Fruit fly (Drosophila melanogaster) whole organism, wandering third instar larva: Measurements from ENCODE around the gene CG13039.

ENCODE experiments used
- Dfd ChIP-seq: fragments of >200 bp; optimal IDR thresholded peaks from 2 replicates; lab custom pipeline; 2017; ENCODE audit warnings: missing biosample characterization, missing genetic modification characterization
- Hr78 ChIP-seq: fragments of >200 bp; optimal IDR thresholded peaks from 2 replicates; lab custom pipeline; 2017; ENCODE audit warnings: missing biosample characterization, missing genetic modification characterization
- Hr83 ChIP-seq: fragments of 200-300 bp; sonication (Bioruptor generic); optimal IDR thresholded peaks from 2 replicates; lab custom pipeline; 2016; ENCODE audit warnings: missing biosample characterization, mild to moderate bottlenecking, missing genetic modification characterization, moderate library complexity; ENCODE audit not compliant: poor library complexity, severe bottlenecking
- Jra ChIP-seq: sonication (Bioruptor generic); optimal IDR thresholded peaks from 2 replicates; lab custom pipeline; 2016; ENCODE audit warnings: missing biosample characterization, missing genetic modification characterization
- Mio ChIP-seq: sonication (Bioruptor generic); optimal IDR thresholded peaks from 2 replicates; lab custom pipeline; 2016; ENCODE audit warnings: missing biosample characterization, missing genetic modification characterization
- OdsH ChIP-seq: fragments of 200-800 bp; sonication (Bioruptor generic); optimal IDR thresholded peaks from 2 replicates; lab custom pipeline; 2016; ENCODE audit warnings: missing biosample characterization, mild to moderate bottlenecking, missing genetic modification characterization
- Sp1 ChIP-seq: fragments of 200-800 bp; sonication (Bioruptor generic); optimal IDR thresholded peaks from 3 replicates; lab custom pipeline; 2019; ENCODE audit warnings: missing biosample characterization, mild to moderate bottlenecking, missing genetic modification characterization, moderate library complexity
- brk ChIP-seq: fragments of 200-800 bp; sonication (Bioruptor generic); optimal IDR thresholded peaks from 2 replicates; lab custom pipeline; 2016; ENCODE audit warnings: missing biosample characterization, mild to moderate bottlenecking, missing genetic modification characterization
- dl ChIP-seq, 2 experiments: fragments of 175-275, 200-275 bp in 1 of 2; fragments of 200-275 bp in 1 of 2; sonication (Bioruptor generic); optimal IDR thresholded peaks; lab custom pipeline; 2018; ENCODE audit warnings: mild to moderate bottlenecking in 2 of 2, missing biosample characterization in 2 of 2, missing genetic modification characterization in 2 of 2, moderate library complexity in 2 of 2; ENCODE audit not compliant: partially characterized antibody in 2 of 2, insufficient read depth in 1 of 2
- jim ChIP-seq: fragments of 175-275, 200-325 bp; sonication (Bioruptor generic); optimal IDR thresholded peaks from 2 replicates; lab custom pipeline; 2016; ENCODE audit warnings: missing biosample characterization, mild to moderate bottlenecking, missing genetic modification characterization
- usp ChIP-seq: fragments of >200 bp; optimal IDR thresholded peaks from 2 replicates; lab custom pipeline; 2017; ENCODE audit warnings: missing biosample characterization, missing genetic modification characterization

dm6 chr3L:16303982-16304381 lies 22.6 kb downstream of the CG13039 start, which contains the start of gene CG43249:
- TF ChIP-seq brk (GFP tag; lab: Kevin White, UChicago) = no peak
- TF ChIP-seq Sp1 (GFP tag; lab: Kevin White, UChicago) = no peak
- no peak for TF ChIP-seq OdsH
- TF ChIP-seq usp (GFP tag; lab: Kevin White, UChicago) = no peak
- TF ChIP-seq Hr78 (GFP tag; lab: Kevin White, UChicago) = no peak
- no peak for TF ChIP-seq Jra (GFP tag; lab: Kevin White, UChicago)
- TF ChIP-seq Mio = no peak
- TF ChIP-seq Hr83 (GFP tag; lab: Kevin White, UChicago) = no peak
- no peak for TF ChIP-seq Dfd (GFP tag; lab: Kevin White, UChicago)
- no peak for TF ChIP-seq jim (GFP tag; lab: Kevin White, UChicago)
- TF ChIP-seq dl (GFP tag; optimal IDR thresholded peaks at IDR 0.05; lab: Kevin White, UChicago; ENCODE audit: insufficient read depth in 1 of 2, partially characterized antibody in 2 of 2) = no peak
